Worm (Caenorhabditis elegans): ENCODE data around the gene clec-234.

ce11 chrV:16479275-16479674, 45.9 kb upstream of the clec-234 start, which contains the start of gene T08G3.11:
- no peak for TF ChIP-seq elt-3 (tag; optimal IDR thresholded peaks at IDR 0.05)
- no peak for TF ChIP-seq egl-27 (tag; optimal IDR thresholded peaks at IDR 0.05)
- no peak for TF ChIP-seq ZK546.5 (tag; optimal IDR thresholded peaks at IDR 0.05)
- TF ChIP-seq tbx-2 (tag; optimal IDR thresholded peaks at IDR 0.05), result no peak
- TF ChIP-seq elt-1 (tag; optimal IDR thresholded peaks at IDR 0.05), result no peak
- TF ChIP-seq lin-15B (tag; optimal IDR thresholded peaks at IDR 0.05), result no peak
- TF ChIP-seq mdl-1 (tag; optimal IDR thresholded peaks at IDR 0.05), result no peak
- TF ChIP-seq mml-1 (tag; optimal IDR thresholded peaks at IDR 0.05), result no peak
- TF ChIP-seq unc-62 (GFP tag; optimal IDR thresholded peaks at IDR 0.05), result no peak
